Fruit fly (Drosophila melanogaster): Measurements from ENCODE around the gene Snx21.

DNA sequence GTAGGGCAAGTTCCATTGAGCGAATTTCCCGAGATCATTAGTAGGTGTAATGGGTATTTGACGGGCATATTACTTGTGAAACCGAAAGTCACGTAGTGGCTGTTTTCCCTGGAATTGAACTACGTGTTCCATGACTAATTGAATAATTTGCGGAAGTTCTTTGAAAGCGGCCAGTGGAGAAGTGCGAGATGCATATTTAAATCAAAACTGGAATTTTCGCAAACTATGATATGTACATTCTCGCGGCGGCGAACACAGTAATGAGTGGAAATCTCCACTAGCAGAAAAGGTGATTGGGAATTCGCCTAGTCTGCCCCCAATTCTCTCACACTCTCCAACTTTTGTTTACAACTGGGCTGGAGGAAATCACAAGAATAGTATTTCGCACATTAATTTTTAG, 30.5 kb downstream of the Snx21 start:
- no peak for TF ChIP-seq insv (optimal IDR thresholded peaks at IDR 0.05)
- no peak for TF ChIP-seq psq (optimal IDR thresholded peaks at IDR 0.05)
- no peak for TF ChIP-seq Sin3A (optimal IDR thresholded peaks at IDR 0.05)
- TF ChIP-seq Myc (optimal IDR thresholded peaks at IDR 0.05), result no peak
- no peak for TF ChIP-seq ttk (optimal IDR thresholded peaks at IDR 0.05)
